Fruit fly (Drosophila melanogaster) whole organism, pupa: Measurements from ENCODE around the gene ppk16.
A peak's percentile ranks its signal among the peaks of the same experiment; 100 is the strongest.

ENCODE experiments used
- CG10348 ChIP-seq: fragments of 200-800 bp; sonication (Bioruptor generic); IDR thresholded peaks from 2 replicates; pipeline ENCODE4 v1.3.6; 2022; ENCODE audit warnings: missing biosample characterization, missing genetic modification characterization
- CG12605 ChIP-seq: fragments of 200-800 bp; sonication (Bioruptor generic); IDR thresholded peaks from 2 replicates; pipeline ENCODE4 v1.3.6; 2022; ENCODE audit warnings: missing biosample characterization, missing genetic modification characterization
- CG13204 ChIP-seq: fragments of 200-800 bp; sonication (Bioruptor generic); optimal IDR thresholded peaks from 2 replicates; lab custom pipeline; 2018; ENCODE audit warnings: missing biosample characterization, mild to moderate bottlenecking, missing genetic modification characterization, moderate library complexity
- CG14655 ChIP-seq: fragments of 200-800 bp; sonication (Bioruptor generic); optimal IDR thresholded peaks from 3 replicates; lab custom pipeline; 2017; ENCODE audit warnings: mild to moderate bottlenecking, missing biosample characterization, missing genetic modification reagents, missing genetic modification characterization
- CG15710 ChIP-seq: fragments of 200-800 bp; sonication (Bioruptor generic); optimal IDR thresholded peaks from 2 replicates; lab custom pipeline; 2018; ENCODE audit warnings: missing biosample characterization, mild to moderate bottlenecking, missing genetic modification characterization, moderate library complexity
- CG17806 ChIP-seq: fragments of 200-800 bp; sonication (Bioruptor generic); optimal IDR thresholded peaks from 2 replicates; lab custom pipeline; 2018; ENCODE audit warnings: missing biosample characterization, mild to moderate bottlenecking, missing genetic modification characterization, moderate library complexity
- CG32121 ChIP-seq: fragments of 200-800 bp; sonication (Bioruptor generic); IDR thresholded peaks from 2 replicates; pipeline ENCODE4 v1.3.6; 2022; ENCODE audit warnings: missing biosample characterization, missing genetic modification characterization
- CG34367 ChIP-seq: fragments of 200-800 bp; sonication (Bioruptor generic); optimal IDR thresholded peaks from 2 replicates; lab custom pipeline; 2018; ENCODE audit warnings: missing biosample characterization, mild to moderate bottlenecking, missing genetic modification characterization
- CG4496 ChIP-seq: fragments of 200-800 bp; sonication (Bioruptor generic); IDR thresholded peaks from 3 replicates; pipeline ENCODE4 v1.3.6; 2022; ENCODE audit warnings: missing biosample characterization, missing genetic modification characterization
- CG8159 ChIP-seq: fragments of 200-800 bp; sonication (Bioruptor generic); optimal IDR thresholded peaks from 3 replicates; lab custom pipeline; 2018; ENCODE audit warnings: missing biosample characterization, mild to moderate bottlenecking, missing genetic modification characterization, moderate library complexity
- CG8301 ChIP-seq: fragments of 200-800 bp; sonication (Bioruptor generic); optimal IDR thresholded peaks from 2 replicates; lab custom pipeline; 2018; ENCODE audit warnings: missing biosample characterization, mild to moderate bottlenecking, missing genetic modification characterization
- CG9948 ChIP-seq: fragments of 200-800 bp; sonication (Bioruptor generic); optimal IDR thresholded peaks from 2 replicates; lab custom pipeline; 2018; ENCODE audit warnings: missing biosample characterization, mild to moderate bottlenecking, missing genetic modification characterization, moderate library complexity
- D1 ChIP-seq: fragments of 200-800 bp; sonication (Bioruptor generic); optimal IDR thresholded peaks from 2 replicates; lab custom pipeline; 2018; ENCODE audit warnings: missing biosample characterization, mild to moderate bottlenecking, missing genetic modification characterization, moderate library complexity
- EcR ChIP-seq: fragments of 200-800 bp; sonication (Bioruptor generic); optimal IDR thresholded peaks from 3 replicates; lab custom pipeline; 2019; ENCODE audit warnings: missing biosample characterization, missing genetic modification characterization, mild to moderate bottlenecking, moderate library complexity, missing genetic modification reagents
- Ets98B ChIP-seq: fragments of 200-800 bp; sonication (Bioruptor generic); IDR thresholded peaks from 2 replicates; pipeline ENCODE4 v1.3.6; 2022; ENCODE audit warnings: missing biosample characterization, missing genetic modification characterization
- Pif1A ChIP-seq: fragments of 200-800 bp; sonication (Bioruptor generic); optimal IDR thresholded peaks from 3 replicates; lab custom pipeline; 2016; ENCODE audit warnings: missing biosample characterization, missing genetic modification characterization
- Pif1B ChIP-seq: fragments of 200-800 bp; sonication (Bioruptor generic); optimal IDR thresholded peaks from 3 replicates; lab custom pipeline; 2016; ENCODE audit warnings: missing biosample characterization, missing genetic modification characterization
- Snoo ChIP-seq: fragments of 200-800 bp; sonication (Bioruptor generic); optimal IDR thresholded peaks from 3 replicates; lab custom pipeline; 2017; ENCODE audit warnings: missing biosample characterization, mild to moderate bottlenecking, missing genetic modification characterization, inconsistent platforms
- fd96Ca ChIP-seq: fragments of 200-800 bp; sonication (Bioruptor generic); IDR thresholded peaks from 3 replicates; pipeline ENCODE4 v1.3.6; 2022; ENCODE audit warnings: missing biosample characterization, missing genetic modification characterization
- gl ChIP-seq: fragments of 200-800 bp; sonication (Bioruptor generic); optimal IDR thresholded peaks from 2 replicates; lab custom pipeline; 2018; ENCODE audit warnings: missing biosample characterization, mild to moderate bottlenecking, missing genetic modification characterization
- rn ChIP-seq: fragments of 200-800 bp; sonication (Bioruptor generic); IDR thresholded peaks from 2 replicates; pipeline ENCODE4 v1.3.6; 2022; ENCODE audit warnings: missing biosample characterization, missing genetic modification characterization

ppk16 gene

DNA sequence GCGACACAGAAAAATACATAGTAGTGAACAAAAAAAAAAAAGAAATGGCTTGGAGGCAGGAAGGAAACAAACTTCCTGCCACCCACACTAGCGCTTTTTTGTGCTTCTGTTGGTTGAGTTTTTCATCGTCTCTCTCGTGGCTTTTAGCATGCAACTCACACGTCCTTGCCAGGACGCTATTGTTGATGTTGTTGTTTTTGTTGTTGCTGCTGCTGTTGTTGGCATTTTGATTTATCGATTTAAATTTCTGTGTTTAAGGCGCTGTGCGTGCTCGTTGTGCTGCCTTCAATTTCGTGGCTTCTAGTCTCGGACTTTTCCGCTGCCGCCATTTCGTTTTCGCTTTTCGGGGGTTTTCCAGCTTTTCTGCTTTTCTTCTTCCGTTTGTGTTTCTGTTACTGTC is 35.1 kb downstream of the ppk16 start:
- TF ChIP-seq Snoo (tag; lab: Kevin White, UChicago) (no peak), Ets98B (GFP tag; lab: Robert Waterston, UW) (no peak), EcR (GFP tag; lab: Kevin White, UChicago) (no peak), D1 (tag; lab: Kevin White, UChicago) (no peak), CG4496 (GFP tag; lab: Robert Waterston, UW) (no peak), CG32121 (GFP tag; lab: Robert Waterston, UW) (no peak), Pif1A (GFP tag; lab: Kevin White, UChicago) (no peak), CG14655 (no peak), rn (no peak), Pif1B (no peak), CG13204 (no peak)

DNA sequence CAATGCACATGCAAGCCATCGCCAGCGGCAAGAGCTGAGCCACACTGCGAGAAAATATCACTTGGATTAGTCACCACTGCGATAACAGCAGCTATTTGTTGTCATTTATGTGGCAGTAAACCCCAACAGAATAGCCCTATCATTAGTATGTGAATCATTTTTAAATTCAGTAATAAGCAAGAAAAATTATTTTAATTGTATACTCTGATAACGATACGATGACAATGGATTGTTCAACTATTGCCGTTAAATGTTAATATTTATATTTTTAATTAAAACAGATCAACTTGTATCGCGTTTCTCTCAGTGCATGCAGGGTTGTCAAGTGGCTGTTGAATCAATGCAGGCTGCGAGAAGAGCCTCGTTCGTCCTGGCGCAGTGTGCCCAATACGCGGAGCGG is 37.0 kb downstream of the ppk16 start:
- TF ChIP-seq Pif1B, result no peak
- TF ChIP-seq fd96Ca, result peak; percentile 59; the same call in 2 of the 3 replicates
- TF ChIP-seq gl, result no peak
- TF ChIP-seq D1 (tag; lab: Kevin White, UChicago), result no peak
- no peak for TF ChIP-seq CG13204
- peak; percentile 44; the same call in 1 of the 3 replicates for TF ChIP-seq CG4496 (GFP tag; lab: Robert Waterston, UW)
- TF ChIP-seq CG8301, result peak; percentile 49
- peak; percentile 42 for TF ChIP-seq CG15710
- TF ChIP-seq CG32121 (GFP tag; lab: Robert Waterston, UW), result peak; percentile 17; the same call in 1 of the 2 replicates
- peak; percentile 37 for TF ChIP-seq CG9948 (tag; lab: Kevin White, UChicago)
- peak; percentile 59 for TF ChIP-seq CG14655
- TF ChIP-seq CG12605 (GFP tag; lab: Robert Waterston, UW), result no peak
- TF ChIP-seq CG8159 (tag; lab: Kevin White, UChicago), result peak; percentile 61
- TF ChIP-seq CG17806 (tag; lab: Kevin White, UChicago), result peak; percentile 47

DNA sequence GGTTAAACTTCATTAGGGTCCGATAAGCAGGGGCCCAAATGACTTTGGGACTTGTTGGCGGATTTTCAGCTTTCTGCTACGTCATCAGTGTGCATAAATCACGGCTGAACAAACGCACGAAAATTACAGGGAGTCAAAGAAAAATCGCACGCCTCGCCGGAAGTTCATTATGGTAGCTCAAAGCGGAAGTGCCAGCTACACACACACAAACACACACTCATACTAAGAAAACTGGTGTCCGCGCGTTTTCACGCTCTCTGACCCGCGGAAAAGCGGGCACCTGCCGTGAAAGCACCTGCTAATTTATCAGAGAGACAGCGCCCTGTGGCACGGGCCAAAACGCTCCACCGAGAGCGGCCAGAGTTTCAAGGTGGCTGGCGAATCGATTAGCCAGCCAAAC is 37.5 kb downstream of the ppk16 start:
- TF ChIP-seq CG13204, result no peak
- TF ChIP-seq CG10348 (GFP tag; lab: Robert Waterston, UW), result no peak
- TF ChIP-seq CG15710, result no peak
- TF ChIP-seq rn, result no peak
- no peak for TF ChIP-seq Snoo (tag; lab: Kevin White, UChicago)
- TF ChIP-seq CG8159 (tag; lab: Kevin White, UChicago), result no peak
- TF ChIP-seq CG12605 (GFP tag; lab: Robert Waterston, UW), result no peak
- TF ChIP-seq CG4496 (GFP tag; lab: Robert Waterston, UW), result no peak

DNA sequence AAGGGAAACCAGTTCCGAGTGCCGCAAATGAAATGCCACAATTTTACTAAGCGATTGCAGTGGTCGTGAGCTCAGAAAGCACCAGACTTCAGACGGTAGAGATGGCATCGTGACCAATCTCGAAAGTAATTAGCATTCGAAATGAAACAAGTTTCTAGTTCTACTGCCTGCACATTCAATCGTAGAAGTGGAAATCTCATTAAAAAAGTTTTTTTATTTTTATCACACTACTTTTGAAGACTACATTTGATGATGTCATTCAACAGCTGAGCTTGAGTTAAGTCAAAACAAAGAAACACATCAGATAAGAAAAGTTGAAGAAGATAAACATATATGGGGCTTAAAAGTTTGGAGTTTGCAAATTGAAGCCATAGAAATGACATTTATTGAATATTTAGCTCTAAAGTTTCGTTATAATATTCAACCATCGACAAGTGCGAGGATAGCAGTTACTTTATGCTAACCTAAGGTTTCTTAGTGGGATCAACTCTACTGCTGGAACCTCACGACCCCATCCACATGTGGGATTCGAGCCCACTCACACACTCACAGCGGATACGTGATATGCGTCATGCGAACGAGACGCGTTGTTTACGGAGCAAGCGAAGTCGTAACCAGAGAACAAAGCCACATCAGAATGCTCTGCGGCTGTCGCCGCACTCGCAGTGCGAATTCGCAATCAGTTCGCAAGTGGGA is 38.7 kb downstream of the ppk16 start, which contains the start of gene CG13117:
Gene CG13117, plus strand, starts transcription at position 646 of the 696 bp plus-strand sequence.
- peak; percentile 58 for TF ChIP-seq CG8159 (tag; lab: Kevin White, UChicago)
- peak; percentile 11 for TF ChIP-seq Snoo (tag; lab: Kevin White, UChicago)
- peak; percentile 20; the same call in 1 of the 2 replicates for TF ChIP-seq CG12605 (GFP tag; lab: Robert Waterston, UW)
- no peak; the same call in 2 of the 3 replicates for TF ChIP-seq fd96Ca
- TF ChIP-seq CG10348 (GFP tag; lab: Robert Waterston, UW), result no peak
- peak; percentile 49 for TF ChIP-seq CG8301
- peak; percentile 2 for TF ChIP-seq CG17806 (tag; lab: Kevin White, UChicago)
- no peak for TF ChIP-seq CG34367
- TF ChIP-seq CG15710, result peak; percentile 55
- peak; percentile 3 for TF ChIP-seq CG9948 (tag; lab: Kevin White, UChicago)
- peak; percentile 32; the same call in 1 of the 3 replicates for TF ChIP-seq CG4496 (GFP tag; lab: Robert Waterston, UW)
- peak; percentile 62 for TF ChIP-seq Ets98B (GFP tag; lab: Robert Waterston, UW)
- no peak for TF ChIP-seq Pif1B
- TF ChIP-seq CG14655, result peak; percentile 62
- TF ChIP-seq D1 (tag; lab: Kevin White, UChicago), result no peak
- TF ChIP-seq Pif1A (GFP tag; lab: Kevin White, UChicago), result peak; percentile 5

DNA sequence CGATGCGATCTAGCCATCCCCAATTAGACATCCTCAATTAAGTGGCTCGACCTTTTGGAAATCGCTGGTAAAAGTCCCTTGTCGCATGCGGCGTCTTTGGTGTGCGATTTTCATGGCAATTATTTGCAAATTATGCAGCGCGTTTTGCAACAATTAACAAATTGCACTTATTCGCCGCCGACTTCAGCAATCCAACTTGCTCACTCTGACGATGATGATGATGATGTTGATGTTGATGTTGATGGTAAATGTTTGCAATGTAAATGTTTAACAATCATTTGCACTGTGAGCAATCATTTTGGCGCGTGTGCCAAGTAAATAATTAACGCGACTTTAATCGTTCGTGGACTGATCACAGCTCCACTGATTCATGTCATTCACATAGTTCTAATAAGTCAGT is 40.7 kb downstream of the ppk16 start:
- TF ChIP-seq Snoo (tag; lab: Kevin White, UChicago) (peak; percentile 15), CG10348 (GFP tag; lab: Robert Waterston, UW) (no peak), Pif1B (no peak), CG9948 (tag; lab: Kevin White, UChicago) (no peak), CG14655 (no peak), CG4496 (GFP tag; lab: Robert Waterston, UW) (0 out of 3 replicates have a peak, but pooled peaks have one; percentile 13), CG12605 (GFP tag; lab: Robert Waterston, UW) (no peak), CG8159 (tag; lab: Kevin White, UChicago) (peak; percentile 5), gl (no peak), CG34367 (peak; percentile 14), Pif1A (GFP tag; lab: Kevin White, UChicago) (peak; percentile 40), CG17806 (tag; lab: Kevin White, UChicago) (no peak)

DNA sequence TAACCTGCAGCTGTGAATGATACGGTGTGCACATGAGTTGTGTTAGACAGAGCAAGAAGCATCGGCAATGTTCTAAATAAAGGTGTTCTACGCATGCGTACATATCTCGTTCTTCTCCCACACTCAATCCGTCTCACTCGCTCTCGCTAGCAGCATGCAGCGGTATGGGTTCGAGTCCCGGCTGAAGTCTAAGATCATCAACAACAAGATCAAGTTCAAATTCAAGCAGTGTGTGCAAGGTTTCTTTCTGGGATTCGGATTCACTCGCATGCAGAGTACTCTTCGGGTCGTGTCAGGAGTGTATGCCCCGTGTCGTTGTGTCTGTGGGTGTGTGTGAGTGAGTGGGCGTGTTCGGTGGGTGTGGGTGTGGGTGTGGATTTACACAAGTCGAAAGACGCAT is 43.6 kb downstream of the ppk16 start:
- TF ChIP-seq CG15710 (no peak), gl (no peak), CG13204 (no peak), CG14655 (no peak), CG4496 (GFP tag; lab: Robert Waterston, UW) (0 out of 3 replicates have a peak, but pooled peaks have one; percentile 28), Snoo (tag; lab: Kevin White, UChicago) (no peak), Ets98B (GFP tag; lab: Robert Waterston, UW) (no peak), Pif1B (no peak), CG9948 (tag; lab: Kevin White, UChicago) (no peak), fd96Ca (0 out of 3 replicates have a peak, but pooled peaks have one; percentile 9), CG34367 (no peak), Pif1A (GFP tag; lab: Kevin White, UChicago) (no peak), CG32121 (GFP tag; lab: Robert Waterston, UW) (no peak), EcR (GFP tag; lab: Kevin White, UChicago) (no peak), rn (no peak), CG8159 (tag; lab: Kevin White, UChicago) (peak; percentile 12), CG8301 (no peak), CG12605 (GFP tag; lab: Robert Waterston, UW) (no peak), D1 (tag; lab: Kevin White, UChicago) (no peak), CG17806 (tag; lab: Kevin White, UChicago) (no peak), CG10348 (GFP tag; lab: Robert Waterston, UW) (no peak)
- TF ChIP-seq, all 21 proteins: peak for 3
